Worm (Caenorhabditis elegans): ENCODE data around the gene E02C12.6.

The E02C12.6 gene

DNA sequence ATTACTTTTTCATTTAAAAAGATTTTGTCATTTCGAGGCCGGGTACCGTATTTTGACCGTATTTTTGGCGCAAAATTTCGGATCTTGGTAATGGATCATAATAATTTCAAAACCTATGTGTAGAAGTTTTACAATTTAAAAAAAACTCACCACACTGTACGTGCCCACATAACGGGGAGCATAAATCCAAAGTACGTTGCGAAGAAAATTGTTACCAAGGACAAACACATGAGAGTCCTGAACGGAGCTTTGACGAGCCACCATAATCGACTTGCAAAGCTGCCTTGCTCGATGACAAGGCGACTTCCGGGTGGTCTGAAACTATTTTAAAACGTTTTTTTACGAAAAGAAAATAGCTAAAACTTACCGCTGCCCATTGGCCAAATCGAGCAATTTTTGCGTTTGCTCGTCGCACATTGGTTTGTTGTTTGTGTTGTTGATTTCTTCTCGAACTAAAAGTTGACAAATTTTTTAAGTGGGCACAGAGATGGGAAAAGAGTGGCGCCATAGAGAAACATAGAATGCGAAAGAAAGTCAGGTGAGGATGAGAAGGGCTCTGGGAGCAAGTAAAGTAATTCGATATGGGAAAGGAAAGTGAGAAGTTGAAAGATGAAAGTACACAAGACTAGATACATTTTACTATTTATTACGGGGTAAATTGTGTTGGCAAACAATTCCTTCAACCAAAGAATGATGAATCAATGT, 38.1 kb downstream of the E02C12.6 start:
- TF ChIP-seq php-3 (GFP tag; IDR thresholded peaks at IDR 0.05), result no peak
- TF ChIP-seq ceh-62 (tag; optimal IDR thresholded peaks at IDR 0.05), result no peak
- TF ChIP-seq mes-2 (tag; optimal IDR thresholded peaks at IDR 0.05; ENCODE audit: poor library complexity, severe bottlenecking), result no peak
- TF ChIP-seq dmd-6 (GFP tag; IDR thresholded peaks at IDR 0.05), result peak; percentile 29
- TF ChIP-seq pha-4 (GFP tag; IDR thresholded peaks at IDR 0.05), result no peak
- TF ChIP-seq pha-4 (tag; optimal IDR thresholded peaks at IDR 0.05), result peak; percentile 77
- peak; percentile 3 for TF ChIP-seq nhr-28 (tag; optimal IDR thresholded peaks at IDR 0.05)
- no peak for TF ChIP-seq egl-27 (tag; optimal IDR thresholded peaks at IDR 0.05)
- no peak for TF ChIP-seq ceh-44 (GFP tag; IDR thresholded peaks at IDR 0.05)
- TF ChIP-seq nhr-42 (GFP tag; IDR thresholded peaks at IDR 0.05), result no peak
- TF ChIP-seq daf-19 (GFP tag; conservative IDR thresholded peaks at IDR 0.05), result no peak
- peak; percentile 95 for TF ChIP-seq aha-1 (tag)
- peak; percentile 20 for TF ChIP-seq nhr-11 (tag; optimal IDR thresholded peaks at IDR 0.05)
- no peak for TF ChIP-seq nhr-76 (tag; optimal IDR thresholded peaks at IDR 0.05)
- no peak for TF ChIP-seq snpc-4 (tag; optimal IDR thresholded peaks at IDR 0.05)
- TF ChIP-seq T26A8.4 (GFP tag; IDR thresholded peaks at IDR 0.05), result no peak
- peak in 1 of 2 experiments; percentile 37 for TF ChIP-seq unc-62 (GFP tag; optimal IDR thresholded peaks at IDR 0.05 in 1 of 2)
- no peak for TF ChIP-seq unc-62 (tag; optimal IDR thresholded peaks at IDR 0.05)
- TF ChIP-seq daf-16 (GFP tag; optimal IDR thresholded peaks at IDR 0.05), result no peak
- TF ChIP-seq daf-16 (tag; optimal IDR thresholded peaks at IDR 0.05), result peak; percentile 40
- TF ChIP-seq Y48G9A.11 (GFP tag; IDR thresholded peaks at IDR 0.05), result no peak

- TF ChIP-seq gei-8 (GFP tag; optimal IDR thresholded peaks at IDR 0.05), result no peak
- TF ChIP-seq mxl-2 (GFP tag; conservative IDR thresholded peaks at IDR 0.05), result no peak
- peak; percentile 8 for TF ChIP-seq hlh-30 (tag; optimal IDR thresholded peaks at IDR 0.05; ENCODE audit: insufficient read depth)
- TF ChIP-seq mes-2 (tag; optimal IDR thresholded peaks at IDR 0.05; ENCODE audit: poor library complexity, severe bottlenecking), result peak; percentile 0
- TF ChIP-seq nhr-28 (tag; optimal IDR thresholded peaks at IDR 0.05), result peak; percentile 97
- TF ChIP-seq aha-1 (tag), result peak; percentile 46
- TF ChIP-seq T20F7.1 (GFP tag; optimal IDR thresholded peaks at IDR 0.05), result no peak
- TF ChIP-seq daf-16 (GFP tag; optimal IDR thresholded peaks at IDR 0.05), result no peak
- peak; percentile 74 for TF ChIP-seq daf-16 (tag; optimal IDR thresholded peaks at IDR 0.05)
Observed at ce11 chrV:9329245-9329979, 41.5 kb downstream of the E02C12.6 start.

DNA sequence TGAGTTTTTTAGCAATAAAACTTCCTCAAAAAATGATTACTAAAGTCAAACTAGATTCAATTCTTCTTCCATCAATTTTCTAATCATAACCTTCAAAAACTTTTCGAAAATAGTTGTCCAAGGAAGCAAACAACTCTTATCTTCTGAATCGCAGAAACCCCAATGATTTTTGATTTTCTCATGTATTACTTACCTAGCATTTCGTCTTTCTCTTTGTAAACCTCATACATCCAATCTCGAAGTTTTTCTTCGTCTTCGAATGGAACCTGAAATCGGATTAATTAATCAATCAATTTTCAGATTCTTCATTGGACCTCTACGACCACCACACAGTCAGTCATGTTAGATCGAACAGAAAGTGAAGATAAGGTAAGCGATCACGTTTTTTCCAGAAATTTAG, 42.2 kb downstream of the E02C12.6 start, which contains the start of gene K07B1.4:
Gene K07B1.4, plus strand, starts transcription at position 301 of the 400 bp plus-strand sequence.
- TF ChIP-seq vab-7 (GFP tag; IDR thresholded peaks at IDR 0.05) (no peak), daf-16 (GFP tag; optimal IDR thresholded peaks at IDR 0.05) (no peak), daf-16 (tag; optimal IDR thresholded peaks at IDR 0.05) (peak; percentile 24)

ce11 chrV:9327691-9328090, 43.2 kb downstream of the E02C12.6 start:
- TF ChIP-seq hlh-30 (tag; optimal IDR thresholded peaks at IDR 0.05; ENCODE audit: insufficient read depth) (peak; percentile 25), Y5F2A.4 (GFP tag; optimal IDR thresholded peaks at IDR 0.05) (no peak), zip-11 (GFP tag; IDR thresholded peaks at IDR 0.05) (no peak), mxl-2 (GFP tag; conservative IDR thresholded peaks at IDR 0.05) (peak; percentile 68; the same call in 1 of the 2 replicates), madf-5 (GFP tag; IDR thresholded peaks at IDR 0.05) (no peak), ceh-32 (tag; optimal IDR thresholded peaks at IDR 0.05; ENCODE audit: poor library complexity) (no peak), unc-62 (GFP tag; optimal IDR thresholded peaks at IDR 0.05 in 1 of 2) (peak in 1 of 2 experiments; percentile 90), unc-62 (tag; optimal IDR thresholded peaks at IDR 0.05) (no peak), ces-1 (GFP tag; optimal IDR thresholded peaks at IDR 0.05) (no peak), hlh-11 (tag; optimal IDR thresholded peaks at IDR 0.05) (peak; percentile 69), dmd-6 (GFP tag; IDR thresholded peaks at IDR 0.05) (peak; percentile 54), nhr-77 (tag; optimal IDR thresholded peaks at IDR 0.05) (no peak), nhr-25 (tag; optimal IDR thresholded peaks at IDR 0.05; ENCODE audit: borderline replicate concordance, insufficient read depth) (no peak), vab-7 (GFP tag; IDR thresholded peaks at IDR 0.05) (no peak), ama-1 (optimal IDR thresholded peaks at IDR 0.05) (no peak), zag-1 (tag; optimal IDR thresholded peaks at IDR 0.05) (no peak), lin-38 (GFP tag; IDR thresholded peaks at IDR 0.05) (no peak), mdl-1 (tag; optimal IDR thresholded peaks at IDR 0.05) (peak in 1 of 2 experiments; percentile 28), ceh-20 (GFP tag; IDR thresholded peaks at IDR 0.05) (peak; percentile 39; the same call in 1 of the 2 replicates), nhr-48 (tag; optimal IDR thresholded peaks at IDR 0.05) (peak; percentile 88), daf-8 (GFP tag; IDR thresholded peaks at IDR 0.05) (no peak), ZK546.5 (tag; optimal IDR thresholded peaks at IDR 0.05) (no peak), lim-7 (GFP tag; IDR thresholded peaks at IDR 0.05) (no peak), aha-1 (tag) (peak; percentile 93)
